Fruit fly (Drosophila melanogaster): Measurements from ENCODE around the gene TotA.

Gene TotA

dm6 chr3R:20821815-20822375 is 48.9 kb upstream of the TotA start, which contains the start of the genes CG17271 and RpS20 (continued):
- TF ChIP-seq eg (GFP tag; IDR thresholded peaks at IDR 0.05) (peak; percentile 91; the same call in 2 of the 3 replicates), Eip93F (GFP tag; optimal IDR thresholded peaks at IDR 0.05) (peak; percentile 32), Ets21C (GFP tag; optimal IDR thresholded peaks at IDR 0.05) (peak; percentile 88), esn (GFP tag; optimal IDR thresholded peaks at IDR 0.05) (peak; percentile 90), fkh (GFP tag; optimal IDR thresholded peaks at IDR 0.05) (no peak), CG8319 (GFP tag; optimal IDR thresholded peaks at IDR 0.05) (peak; percentile 84), Hr4 (GFP tag; optimal IDR thresholded peaks at IDR 0.05) (peak; percentile 91), CG7368 (GFP tag; optimal IDR thresholded peaks at IDR 0.05) (peak; percentile 79), CG3919 (GFP tag; optimal IDR thresholded peaks at IDR 0.05) (peak; percentile 85), Met (GFP tag; optimal IDR thresholded peaks at IDR 0.05) (peak; percentile 90), svp (GFP tag) (no peak), CG3032 (tag; optimal IDR thresholded peaks at IDR 0.05) (peak; percentile 77), CG32006 (GFP tag; optimal IDR thresholded peaks at IDR 0.05) (no peak)

- TF ChIP-seq Eip78C (GFP tag) (peak; percentile 20), Gug (GFP tag; IDR thresholded peaks at IDR 0.05) (no peak)
These were observed 47.0 kb upstream of the TotA start, which contains the start of gene CG17272 for dm6 chr3R:20823704-20824454. CG17272 (minus strand) TSS chr3R:20824239.

dm6 chr3R:20826929-20827328 is 43.9 kb upstream of the TotA start:
- TF ChIP-seq fkh (GFP tag; optimal IDR thresholded peaks at IDR 0.05) (peak; percentile 73), esn (GFP tag; optimal IDR thresholded peaks at IDR 0.05) (no peak)

dm6 chr3R:20828520-20829415 is 42.1 kb upstream of the TotA start:
- TF ChIP-seq CG6163 (GFP tag; IDR thresholded peaks at IDR 0.05) (peak; percentile 17; the same call in 1 of the 3 replicates), ss (GFP tag; optimal IDR thresholded peaks at IDR 0.05) (peak in 1 of 2 experiments; percentile 55), topi (GFP tag; optimal IDR thresholded peaks at IDR 0.05) (no peak), vri (GFP tag; optimal IDR thresholded peaks at IDR 0.05) (peak; percentile 99), Sox102F (GFP tag; optimal IDR thresholded peaks at IDR 0.05) (no peak), CG11762 (GFP tag; optimal IDR thresholded peaks at IDR 0.05; ENCODE audit: insufficient read depth) (no peak), lz (GFP tag; optimal IDR thresholded peaks at IDR 0.05) (peak; percentile 6), svp (GFP tag) (peak; percentile 96), Hr39 (GFP tag; optimal IDR thresholded peaks at IDR 0.05) (no peak), Eip78C (GFP tag) (peak; percentile 8), eg (GFP tag; IDR thresholded peaks at IDR 0.05) (0 out of 3 replicates have a peak, but pooled peaks have one; percentile 25), dsx (GFP tag; optimal IDR thresholded peaks at IDR 0.05; ENCODE audit: poor library complexity, severe bottlenecking) (peak; percentile 91), CG8119 (GFP tag; IDR thresholded peaks at IDR 0.05) (no peak), fkh (GFP tag; optimal IDR thresholded peaks at IDR 0.05) (peak; percentile 63)

dm6 chr3R:20829416-20830131 is 41.3 kb upstream of the TotA start:
- TF ChIP-seq Ets96B (tag; optimal IDR thresholded peaks at IDR 0.05) (no peak), CG6792 (GFP tag; optimal IDR thresholded peaks at IDR 0.05) (no peak), Sox102F (GFP tag; optimal IDR thresholded peaks at IDR 0.05) (no peak), Eip75B (GFP tag; optimal IDR thresholded peaks at IDR 0.05) (no peak), achi (GFP tag; optimal IDR thresholded peaks at IDR 0.05) (peak; percentile 19), fd59A (GFP tag; optimal IDR thresholded peaks at IDR 0.05) (no peak), vri (GFP tag; optimal IDR thresholded peaks at IDR 0.05) (peak; percentile 86), CG32006 (GFP tag; optimal IDR thresholded peaks at IDR 0.05) (peak; percentile 69), CG11294 (GFP tag; IDR thresholded peaks at IDR 0.05) (no peak), Hr39 (GFP tag; optimal IDR thresholded peaks at IDR 0.05) (no peak), CG31627 (GFP tag; optimal IDR thresholded peaks at IDR 0.05) (no peak), CG4318 (GFP tag; optimal IDR thresholded peaks at IDR 0.05) (no peak), Met (GFP tag; optimal IDR thresholded peaks at IDR 0.05) (peak; percentile 5), Sox14 (GFP tag; optimal IDR thresholded peaks at IDR 0.05) (peak; percentile 15), Hr38 (GFP tag; optimal IDR thresholded peaks at IDR 0.05) (no peak), CG34406 (GFP tag; optimal IDR thresholded peaks at IDR 0.05) (peak; percentile 15), ss (GFP tag; optimal IDR thresholded peaks at IDR 0.05) (no peak), CG3032 (tag; optimal IDR thresholded peaks at IDR 0.05) (no peak), CG8632 (GFP tag; optimal IDR thresholded peaks at IDR 0.05) (peak; percentile 38), pdm3 (GFP tag; optimal IDR thresholded peaks at IDR 0.05) (no peak), Eip78C (GFP tag) (peak; percentile 55)
